Worm (Caenorhabditis elegans) whole organism, L1 larva: Measurements from ENCODE around the gene ZC196.8.
A peak's percentile ranks its signal among the peaks of the same experiment; 100 is the strongest.

Experiments used
- Y116A8C.19 ChIP-seq: sonication (generic microtip); optimal IDR thresholded peaks from 2 replicates; lab custom pipeline; 2016; ENCODE audit warnings: missing compliant biosample characterization, missing genetic modification characterization, borderline replicate concordance
- alr-1 ChIP-seq: fragments of 200-800 bp; sonication (Bioruptor generic); optimal IDR thresholded peaks from 2 replicates; lab custom pipeline; 2018; ENCODE audit warnings: borderline replicate concordance, mild to moderate bottlenecking, missing genetic modification characterization, missing compliant biosample characterization
- aly-2 ChIP-seq: fragments of 150-350 bp; optimal IDR thresholded peaks from 2 replicates; lab custom pipeline; 2014; ENCODE audit warnings: missing biosample characterization, missing genetic modification characterization
- ama-1 ChIP-seq: fragments of 150-350 bp; optimal IDR thresholded peaks from 2 replicates; lab custom pipeline; 2014
- ceh-8 ChIP-seq: fragments of 200-800 bp; sonication (Bioruptor generic); optimal IDR thresholded peaks from 2 replicates; lab custom pipeline; 2018; ENCODE audit warnings: mild to moderate bottlenecking, missing genetic modification characterization, moderate library complexity, missing compliant biosample characterization
- ceh-82 ChIP-seq, 3 experiments: fragments of 150-350 bp in 1 of 3; sonication (generic microtip) in 2 of 3; optimal IDR thresholded peaks; 2 replicates each; lab custom pipeline; 2014 to 2017; ENCODE audit warnings: missing biosample characterization in 3 of 3, missing genetic modification characterization in 3 of 3
- ceh-88 ChIP-seq: fragments of 200-800 bp; sonication (Bioruptor generic); IDR thresholded peaks from 2 replicates; pipeline ENCODE4 v1.3.6; 2022; ENCODE audit warnings: missing genetic modification characterization, missing compliant biosample characterization
- dpl-1 ChIP-seq, 3 experiments: fragments of 150-350 bp in 2 of 3; sonication (generic microtip) in 1 of 3; optimal IDR thresholded peaks; 2 replicates each; lab custom pipeline; 2014 to 2017; ENCODE audit warnings: missing biosample characterization in 3 of 3, missing genetic modification characterization in 3 of 3, missing genetic modification reagents in 3 of 3
- dsc-1 ChIP-seq: sonication (generic microtip); optimal IDR thresholded peaks from 2 replicates; lab custom pipeline; 2016; ENCODE audit warnings: mild to moderate bottlenecking, missing genetic modification characterization, missing compliant biosample characterization
- efl-1 ChIP-seq, 4 experiments: fragments of 150-350 bp; optimal IDR thresholded peaks in 3 of 4; peaks in 1 of 4; 1 replicate in 1 of 4; 2 replicates in 3 of 4; lab custom pipeline; 2014; ENCODE audit warnings: missing biosample characterization in 2 of 4, missing genetic modification characterization in 2 of 4, missing genetic modification reagents in 2 of 4
- efl-3 ChIP-seq: fragments of 200-800 bp; sonication (Bioruptor generic); optimal IDR thresholded peaks from 2 replicates; lab custom pipeline; 2018; ENCODE audit warnings: mild to moderate bottlenecking, missing genetic modification characterization, missing compliant biosample characterization
- egl-13 ChIP-seq: sonication (generic microtip); optimal IDR thresholded peaks from 2 replicates; lab custom pipeline; 2016; ENCODE audit warnings: missing genotype, missing genetic modification reagents, missing genetic modification characterization, missing compliant biosample characterization
- egl-27 ChIP-seq, 2 experiments: fragments of 150-350 bp in 1 of 2; sonication (generic microtip); optimal IDR thresholded peaks; 3 replicates each; lab custom pipeline; 2017 to 2018; ENCODE audit warnings: missing biosample characterization in 2 of 2, missing genetic modification characterization in 2 of 2, missing genetic modification reagents in 2 of 2
- elt-2 ChIP-seq: sonication (generic microtip); optimal IDR thresholded peaks from 2 replicates; lab custom pipeline; 2016; ENCODE audit warnings: missing genetic modification characterization, mild to moderate bottlenecking, inconsistent platforms, missing compliant biosample characterization, missing genetic modification reagents
- fkh-8 ChIP-seq: sonication (generic microtip); optimal IDR thresholded peaks from 2 replicates; lab custom pipeline; 2016; ENCODE audit warnings: mild to moderate bottlenecking, missing genetic modification characterization, missing compliant biosample characterization
- lin-13 ChIP-seq: fragments of 150-350 bp; optimal IDR thresholded peaks from 2 replicates; lab custom pipeline; 2014; ENCODE audit warnings: missing biosample characterization, missing genetic modification reagents, missing genetic modification characterization
- lin-35 ChIP-seq, 2 experiments: fragments of 150-350 bp; optimal IDR thresholded peaks; 2 replicates each; lab custom pipeline; 2014; ENCODE audit warnings: missing biosample characterization in 2 of 2, missing genetic modification characterization in 2 of 2, missing genetic modification reagents in 2 of 2
- mdl-1 ChIP-seq, 2 experiments: fragments of 150-350 bp; optimal IDR thresholded peaks; 2 replicates each; lab custom pipeline; 2014 to 2017; ENCODE audit warnings: missing biosample characterization in 2 of 2, missing genetic modification characterization in 2 of 2, inconsistent platforms in 1 of 2
- nhr-47 ChIP-seq: sonication (generic microtip); optimal IDR thresholded peaks from 2 replicates; lab custom pipeline; 2016; ENCODE audit warnings: mild to moderate bottlenecking, missing genetic modification characterization, moderate library complexity, missing compliant biosample characterization
- nhr-71 ChIP-seq: sonication (generic microtip); optimal IDR thresholded peaks from 2 replicates; lab custom pipeline; 2016; ENCODE audit warnings: mild to moderate bottlenecking, missing genetic modification characterization, moderate library complexity, missing compliant biosample characterization
- nhr-77 ChIP-seq: fragments of 150-350 bp; optimal IDR thresholded peaks from 2 replicates; lab custom pipeline; 2014; ENCODE audit warnings: missing biosample characterization, missing genetic modification characterization
- pax-3 ChIP-seq: fragments of 200-800 bp; sonication (Bioruptor generic); optimal IDR thresholded peaks from 2 replicates; lab custom pipeline; 2018; ENCODE audit warnings: mild to moderate bottlenecking, missing genetic modification characterization, moderate library complexity, missing compliant biosample characterization
- skn-1 ChIP-seq: fragments of 150-350 bp; optimal IDR thresholded peaks from 2 replicates; lab custom pipeline; 2014; ENCODE audit warnings: missing biosample characterization, missing genetic modification characterization
- tbx-2 ChIP-seq: sonication (generic microtip); optimal IDR thresholded peaks from 2 replicates; lab custom pipeline; 2016; ENCODE audit warnings: missing genetic modification characterization, missing compliant biosample characterization
- ztf-4 ChIP-seq: fragments of 150-350 bp; optimal IDR thresholded peaks from 2 replicates; lab custom pipeline; 2014; ENCODE audit warnings: missing biosample characterization, missing genetic modification characterization

The ZC196.8 gene

ce11 chrV:8682719-8683118, 39.3 kb downstream of the ZC196.8 start, which contains the start of gene cln-3.3:
TSS of gene cln-3.3 (plus strand) at chrV:8683052.
- TF ChIP-seq nhr-77 (tag; lab: Kevin White, UChicago), result no peak
- no peak for TF ChIP-seq efl-1 (optimal IDR thresholded peaks at IDR 0.05; lab: Kevin White, UChicago)
- TF ChIP-seq efl-1 (GFP tag; optimal IDR thresholded peaks at IDR 0.05 in 1 of 2; lab: Kevin White, UChicago), result peak in 1 of 2 experiments; percentile 81
- TF ChIP-seq elt-2 (tag; lab: Kevin White, UChicago), result peak; percentile 61
- peak in 1 of 2 experiments; percentile 25 for TF ChIP-seq lin-35 (GFP tag; optimal IDR thresholded peaks at IDR 0.05; lab: Kevin White, UChicago)
- TF ChIP-seq lin-13 (GFP tag; lab: Kevin White, UChicago), result no peak
- no peak for TF ChIP-seq tbx-2 (tag; lab: Kevin White, UChicago)
- peak in 1 of 2 experiments; percentile 28 for TF ChIP-seq mdl-1 (tag; optimal IDR thresholded peaks at IDR 0.05; lab: Kevin White, UChicago)

ce11 chrV:8681050-8681449, 41.0 kb downstream of the ZC196.8 start, which contains the start of gene ZC190.2:
TSS of gene ZC190.2 (plus strand) at chrV:8681350.
- TF ChIP-seq ceh-8 (GFP tag; lab: Kevin White, UChicago), result peak; percentile 90
- TF ChIP-seq nhr-71 (tag; lab: Kevin White, UChicago), result peak; percentile 16
- no peak for TF ChIP-seq egl-13 (tag; lab: Kevin White, UChicago)
- TF ChIP-seq dpl-1 (GFP tag; optimal IDR thresholded peaks at IDR 0.05; lab: Kevin White, UChicago), result no peak

- TF ChIP-seq ceh-82 (tag; optimal IDR thresholded peaks at IDR 0.05; lab: Kevin White, UChicago) (no peak), Y116A8C.19 (tag; lab: Kevin White, UChicago) (no peak), egl-27 (tag; optimal IDR thresholded peaks at IDR 0.05; lab: Kevin White, UChicago) (no peak), efl-3 (GFP tag; lab: Kevin White, UChicago) (no peak), ceh-8 (GFP tag; lab: Kevin White, UChicago) (no peak), ceh-88 (GFP tag; lab: Robert Waterston, UW) (no peak)
Measured at ce11 chrV:8677193-8677592, 44.9 kb downstream of the ZC196.8 start, which contains the start of gene ZC190.6. TSS of gene ZC190.6 (minus strand) at chrV:8677293.

- TF ChIP-seq efl-1 (optimal IDR thresholded peaks at IDR 0.05; lab: Kevin White, UChicago) (no peak), efl-1 (GFP tag; optimal IDR thresholded peaks at IDR 0.05 in 1 of 2; lab: Kevin White, UChicago) (peak in 1 of 2 experiments; percentile 79), alr-1 (no peak), fkh-8 (tag; lab: Kevin White, UChicago) (peak; percentile 18), nhr-47 (no peak), skn-1 (no peak), dsc-1 (tag; lab: Kevin White, UChicago) (no peak), lin-13 (GFP tag; lab: Kevin White, UChicago) (no peak), pax-3 (peak; percentile 15)
Measured at ce11 chrV:8673498-8673897, 48.6 kb downstream of the ZC196.8 start, which contains the start of gene ZC190.5. TSS of gene ZC190.5 (minus strand) at chrV:8673598.

- TF ChIP-seq ztf-4, result no peak
- peak; percentile 73 for TF ChIP-seq aly-2 (tag; lab: Kevin White, UChicago)
- TF ChIP-seq ama-1 (lab: Kevin White, UChicago), result no peak
Measured at ce11 chrV:8671568-8672123, 50.4 kb downstream of the ZC196.8 start.
